Worm (Caenorhabditis elegans): ENCODE results near the gene T26A5.8.

Gene T26A5.8

DNA sequence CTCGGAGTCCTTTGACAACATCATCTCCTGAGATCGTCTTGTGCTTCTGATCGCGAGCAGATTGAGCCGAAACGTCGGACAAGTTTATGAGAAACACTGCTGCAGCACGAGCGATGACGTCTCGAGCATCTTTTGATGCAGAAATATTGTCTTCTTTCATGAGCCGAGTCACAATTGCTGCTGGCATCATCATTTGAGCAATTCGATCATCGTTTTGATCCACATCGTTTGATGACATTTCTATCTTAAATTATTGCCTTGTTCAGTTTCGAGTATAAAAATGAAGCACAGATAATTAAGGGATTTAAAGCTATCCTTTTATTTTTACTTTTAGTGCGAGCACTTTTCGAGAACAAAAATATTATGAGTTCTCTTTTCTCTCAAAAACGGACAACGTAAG, at the start of gene T26A5.8:
Gene T26A5.8, minus strand, starts transcription at position 247 of the 400 bp plus-strand sequence.
- no peak for TF ChIP-seq lin-39 (tag; optimal IDR thresholded peaks at IDR 0.05)
- TF ChIP-seq lsy-2 (tag; optimal IDR thresholded peaks at IDR 0.05), result peak in 1 of 2 experiments; percentile 58
- TF ChIP-seq lin-13 (GFP tag; optimal IDR thresholded peaks at IDR 0.05), result peak; percentile 15
- TF ChIP-seq gmeb-1 (tag; optimal IDR thresholded peaks at IDR 0.05), result no peak
- TF ChIP-seq crh-2 (tag; optimal IDR thresholded peaks at IDR 0.05), result peak; percentile 10
- peak; percentile 25 for TF ChIP-seq nhr-129 (tag; optimal IDR thresholded peaks at IDR 0.05)
- peak; percentile 29 for TF ChIP-seq ztf-4 (tag; optimal IDR thresholded peaks at IDR 0.05)
- TF ChIP-seq ama-1 (optimal IDR thresholded peaks at IDR 0.05), result peak; percentile 56
- no peak for TF ChIP-seq mdl-1 (tag; optimal IDR thresholded peaks at IDR 0.05)
- peak; percentile 19 for TF ChIP-seq nhr-6 (tag; optimal IDR thresholded peaks at IDR 0.05)
- no peak for TF ChIP-seq mbf-1 (tag; optimal IDR thresholded peaks at IDR 0.05)
- TF ChIP-seq sma-3 (GFP tag; optimal IDR thresholded peaks at IDR 0.05), result peak; percentile 45

DNA sequence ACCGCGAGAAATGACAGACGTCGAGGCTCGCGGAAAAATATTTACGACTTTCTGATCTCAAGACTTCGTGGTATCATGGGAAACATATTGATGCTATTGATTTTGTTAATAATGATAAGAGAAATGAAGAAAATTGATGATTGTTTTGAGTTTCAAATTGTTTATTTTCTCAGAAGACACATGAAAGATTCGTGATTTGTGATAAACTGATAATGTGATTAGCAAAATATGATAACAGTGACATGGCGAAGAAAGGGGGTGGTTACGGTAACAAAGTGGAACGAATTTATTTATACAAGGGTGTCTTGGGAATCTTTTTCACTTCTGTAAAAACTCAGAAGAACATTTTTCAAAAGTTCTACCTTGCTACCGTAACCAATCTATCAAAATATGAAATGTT, 46.6 kb upstream of the T26A5.8 start:
- TF ChIP-seq ama-1 (optimal IDR thresholded peaks at IDR 0.05) (no peak), unc-55 (GFP tag; optimal IDR thresholded peaks at IDR 0.05) (no peak), elt-1 (tag; optimal IDR thresholded peaks at IDR 0.05) (no peak), sma-9 (GFP tag; optimal IDR thresholded peaks at IDR 0.05) (peak; percentile 56), sma-9 (tag; optimal IDR thresholded peaks at IDR 0.05) (no peak), lsy-2 (tag; optimal IDR thresholded peaks at IDR 0.05) (peak in 1 of 2 experiments; percentile 48), nhr-129 (tag; optimal IDR thresholded peaks at IDR 0.05) (no peak), nhr-25 (tag; optimal IDR thresholded peaks at IDR 0.05) (peak; percentile 25), mab-5 (tag; optimal IDR thresholded peaks at IDR 0.05) (no peak), nhr-21 (tag; optimal IDR thresholded peaks at IDR 0.05) (peak; percentile 31)

DNA sequence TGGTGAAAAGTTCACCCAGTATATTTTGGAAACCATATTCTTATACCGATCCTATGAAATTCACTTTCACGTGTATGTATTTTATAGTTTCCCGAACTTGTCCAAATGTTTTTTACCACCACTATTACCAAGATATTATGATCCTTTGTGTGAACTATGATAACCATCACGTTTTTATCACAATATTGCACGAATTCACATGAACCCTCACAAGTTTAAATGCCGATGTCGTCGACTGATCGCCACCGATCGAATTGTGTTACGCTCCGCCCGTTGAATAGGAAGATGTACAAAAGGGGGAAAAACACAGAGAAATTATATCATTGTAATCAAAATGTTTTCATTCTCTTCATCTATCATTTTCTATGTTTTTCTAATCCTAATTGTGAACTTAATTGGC, 45.7 kb upstream of the T26A5.8 start:
- TF ChIP-seq nhr-21 (tag; optimal IDR thresholded peaks at IDR 0.05) (no peak), lsy-2 (tag; optimal IDR thresholded peaks at IDR 0.05) (no peak), ceh-16 (tag; optimal IDR thresholded peaks at IDR 0.05) (no peak), ztf-1 (GFP tag; conservative IDR thresholded peaks at IDR 0.05) (no peak), R02D3.7 (tag; optimal IDR thresholded peaks at IDR 0.05) (no peak), sma-9 (GFP tag; optimal IDR thresholded peaks at IDR 0.05) (peak; percentile 11), sma-9 (tag; optimal IDR thresholded peaks at IDR 0.05) (no peak), nhr-11 (tag; optimal IDR thresholded peaks at IDR 0.05) (no peak)

DNA sequence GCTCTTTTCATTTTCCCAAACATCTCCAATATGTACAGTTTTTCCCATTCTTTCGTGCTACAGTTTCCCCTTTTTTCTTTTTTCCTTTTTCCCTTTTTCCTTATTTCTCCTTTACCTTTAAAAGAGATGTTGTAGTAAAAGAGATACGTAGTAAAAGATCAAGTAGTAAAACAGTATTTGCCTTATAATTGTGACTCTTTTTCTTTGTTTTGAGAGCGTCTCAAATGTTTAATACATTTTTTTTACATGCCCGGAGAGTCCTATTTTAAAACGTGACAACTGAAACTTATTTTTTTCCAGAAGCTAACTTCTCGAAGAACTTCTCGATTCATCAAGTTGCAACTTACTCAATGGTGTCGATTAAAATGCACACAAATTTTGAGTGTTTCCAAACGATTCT, 45.2 kb upstream of the T26A5.8 start, which contains the start of gene F23F12.12:
Gene F23F12.12, plus strand, starts transcription at position 301 of the 400 bp plus-strand sequence.
- no peak for TF ChIP-seq snpc-4 (tag; optimal IDR thresholded peaks at IDR 0.05)
- no peak for TF ChIP-seq lin-39 (tag; optimal IDR thresholded peaks at IDR 0.05)
- no peak for TF ChIP-seq ztf-1 (GFP tag; conservative IDR thresholded peaks at IDR 0.05)
- no peak for TF ChIP-seq lsy-2 (tag; optimal IDR thresholded peaks at IDR 0.05)
- no peak for TF ChIP-seq nhr-10 (tag; optimal IDR thresholded peaks at IDR 0.05)
- TF ChIP-seq ztf-4 (tag; optimal IDR thresholded peaks at IDR 0.05), result no peak

DNA sequence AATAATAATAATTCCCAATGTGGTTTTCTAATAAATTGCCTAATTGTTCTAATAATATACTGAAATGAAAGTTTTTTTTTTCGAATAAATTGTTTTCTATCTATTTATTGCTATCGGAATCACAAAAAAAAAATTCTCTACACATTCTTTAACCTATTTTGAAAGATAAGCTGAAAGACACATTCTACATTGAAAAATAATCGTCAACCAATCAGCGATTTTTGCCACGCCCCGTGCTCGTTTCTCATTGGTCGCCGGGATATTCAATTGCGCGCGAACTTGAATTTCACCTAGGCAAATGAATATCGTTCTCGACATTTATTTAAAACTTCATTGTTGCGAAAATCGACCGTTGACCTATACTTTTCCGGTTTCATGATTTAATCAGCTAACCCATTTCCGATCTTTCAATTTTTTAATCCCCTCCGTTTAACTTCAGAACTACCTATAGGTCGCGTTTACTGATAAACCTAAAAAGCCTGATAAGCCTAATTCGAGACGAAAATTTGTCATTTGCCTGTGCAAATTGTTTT, 37.4 kb upstream of the T26A5.8 start, which contains the start of gene F23F12.3:
Gene F23F12.3, plus strand, starts transcription at position 483 of the 533 bp plus-strand sequence.
- TF ChIP-seq mdl-1 (tag; optimal IDR thresholded peaks at IDR 0.05) (no peak), fos-1 (tag; optimal IDR thresholded peaks at IDR 0.05) (peak; percentile 22)

DNA sequence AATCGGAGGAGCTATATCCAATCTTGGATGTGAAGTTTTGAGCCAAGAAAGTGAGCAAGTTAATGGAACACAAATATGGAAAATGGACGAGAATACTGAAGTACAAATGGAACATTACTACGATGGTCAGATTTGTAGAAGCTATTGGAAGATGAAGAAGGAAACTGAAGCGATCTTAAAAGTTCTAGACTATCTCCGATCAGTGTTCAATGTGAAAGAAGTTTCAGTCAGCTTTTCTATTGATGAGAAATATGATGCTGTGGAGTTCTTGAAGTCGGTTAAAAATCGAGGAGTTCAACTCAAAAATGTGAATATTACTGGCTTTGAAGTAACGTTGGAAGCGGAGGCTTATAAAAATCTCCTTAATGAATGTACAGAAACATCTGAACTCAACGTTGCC, 36.4 kb upstream of the T26A5.8 start:
- TF ChIP-seq sma-3 (GFP tag; optimal IDR thresholded peaks at IDR 0.05) (no peak), zag-1 (tag; optimal IDR thresholded peaks at IDR 0.05) (no peak), sma-9 (GFP tag; optimal IDR thresholded peaks at IDR 0.05) (no peak), sma-9 (tag; optimal IDR thresholded peaks at IDR 0.05) (no peak), sem-4 (tag; optimal IDR thresholded peaks at IDR 0.05) (no peak), unc-62 (GFP tag; optimal IDR thresholded peaks at IDR 0.05) (no peak), crh-2 (tag; optimal IDR thresholded peaks at IDR 0.05) (no peak), Y55F3AM.14 (GFP tag; optimal IDR thresholded peaks at IDR 0.05) (no peak), lin-11 (tag; optimal IDR thresholded peaks at IDR 0.05) (no peak), ceh-16 (tag; optimal IDR thresholded peaks at IDR 0.05) (no peak), egl-27 (tag; optimal IDR thresholded peaks at IDR 0.05) (no peak), nhr-237 (tag; optimal IDR thresholded peaks at IDR 0.05) (no peak)
